Worm (Caenorhabditis elegans): ENCODE data around the gene din-1.

The din-1 gene

ce11 chrII:11634057-11634676 lies 758 bp upstream of the din-1 start:
- no peak for TF ChIP-seq unc-62 (GFP tag; optimal IDR thresholded peaks at IDR 0.05)
- no peak for TF ChIP-seq elt-1 (tag; optimal IDR thresholded peaks at IDR 0.05)
- peak; percentile 87 to 94 for TF ChIP-seq mdl-1 (tag; optimal IDR thresholded peaks at IDR 0.05)
- no peak for TF ChIP-seq ztf-11 (tag; optimal IDR thresholded peaks at IDR 0.05)
- TF ChIP-seq nhr-12 (tag; optimal IDR thresholded peaks at IDR 0.05): no peak
- peak; percentile 58 to 74 for TF ChIP-seq lsy-2 (tag; optimal IDR thresholded peaks at IDR 0.05)
- no peak for TF ChIP-seq skn-1 (tag; optimal IDR thresholded peaks at IDR 0.05)
- TF ChIP-seq ama-1 (optimal IDR thresholded peaks at IDR 0.05): peak; percentile 78
- peak; percentile 75 for TF ChIP-seq unc-55 (GFP tag; optimal IDR thresholded peaks at IDR 0.05)
- TF ChIP-seq lin-11 (tag; optimal IDR thresholded peaks at IDR 0.05): peak; percentile 70
- TF ChIP-seq nhr-11 (tag; optimal IDR thresholded peaks at IDR 0.05): no peak
- TF ChIP-seq dmd-4 (tag; optimal IDR thresholded peaks at IDR 0.05): no peak
- TF ChIP-seq ztf-1 (GFP tag; conservative IDR thresholded peaks at IDR 0.05): no peak
- peak; percentile 89 for TF ChIP-seq nhr-25 (tag; optimal IDR thresholded peaks at IDR 0.05)
- TF ChIP-seq unc-39 (tag; optimal IDR thresholded peaks at IDR 0.05): no peak
- TF ChIP-seq ceh-82 (tag; optimal IDR thresholded peaks at IDR 0.05): peak; percentile 46
- TF ChIP-seq peb-1 (tag; optimal IDR thresholded peaks at IDR 0.05): no peak
- TF ChIP-seq mbf-1 (tag; optimal IDR thresholded peaks at IDR 0.05): no peak
- TF ChIP-seq sem-4 (tag; optimal IDR thresholded peaks at IDR 0.05): peak; percentile 87
- TF ChIP-seq gmeb-1 (tag; optimal IDR thresholded peaks at IDR 0.05): peak; percentile 59
- TF ChIP-seq F13H6.1 (tag; optimal IDR thresholded peaks at IDR 0.05): peak; percentile 96
- peak; percentile 59 for TF ChIP-seq snpc-4 (tag; optimal IDR thresholded peaks at IDR 0.05)
- TF ChIP-seq crh-2 (tag; optimal IDR thresholded peaks at IDR 0.05): peak; percentile 90
- peak; percentile 93 for TF ChIP-seq sma-9 (GFP tag; optimal IDR thresholded peaks at IDR 0.05)
- no peak for TF ChIP-seq sma-9 (tag; optimal IDR thresholded peaks at IDR 0.05)
- TF ChIP-seq mab-5 (tag; optimal IDR thresholded peaks at IDR 0.05): peak; percentile 86
- TF ChIP-seq R02D3.7 (tag; optimal IDR thresholded peaks at IDR 0.05): no peak
- no peak for TF ChIP-seq nhr-23 (tag; optimal IDR thresholded peaks at IDR 0.05)
- TF ChIP-seq blmp-1 (tag; optimal IDR thresholded peaks at IDR 0.05; ENCODE audit: insufficient read depth): peak; percentile 83
- TF ChIP-seq lin-39 (tag; optimal IDR thresholded peaks at IDR 0.05): no peak
- peak; percentile 79 for TF ChIP-seq ztf-4 (tag; optimal IDR thresholded peaks at IDR 0.05)
- TF ChIP-seq nhr-237 (tag; optimal IDR thresholded peaks at IDR 0.05): no peak
- TF ChIP-seq ceh-16 (tag; optimal IDR thresholded peaks at IDR 0.05): no peak
- no peak for TF ChIP-seq elt-3 (tag; optimal IDR thresholded peaks at IDR 0.05)
- TF ChIP-seq zag-1 (tag; optimal IDR thresholded peaks at IDR 0.05): peak; percentile 86
- TF ChIP-seq nhr-6 (tag; optimal IDR thresholded peaks at IDR 0.05): peak; percentile 62
- TF ChIP-seq sma-3 (GFP tag; optimal IDR thresholded peaks at IDR 0.05): peak; percentile 90
- TF ChIP-seq C34F6.9 (tag; optimal IDR thresholded peaks at IDR 0.05): peak; percentile 87
- no peak for TF ChIP-seq aly-2 (tag; optimal IDR thresholded peaks at IDR 0.05)
- TF ChIP-seq nhr-77 (tag; optimal IDR thresholded peaks at IDR 0.05): peak; percentile 6
- TF ChIP-seq lin-13 (GFP tag; optimal IDR thresholded peaks at IDR 0.05): peak; percentile 78
- TF ChIP-seq fos-1 (tag; optimal IDR thresholded peaks at IDR 0.05): peak; percentile 88
- TF ChIP-seq nhr-129 (tag; optimal IDR thresholded peaks at IDR 0.05): peak; percentile 95
- TF ChIP-seq alr-1 (tag; optimal IDR thresholded peaks at IDR 0.05): no peak
- TF ChIP-seq ZK546.5 (tag; optimal IDR thresholded peaks at IDR 0.05): no peak
- peak; percentile 89 for TF ChIP-seq egl-27 (tag; optimal IDR thresholded peaks at IDR 0.05)
- TF ChIP-seq Y55F3AM.14 (GFP tag; optimal IDR thresholded peaks at IDR 0.05): peak; percentile 91
- no peak for TF ChIP-seq nhr-10 (tag; optimal IDR thresholded peaks at IDR 0.05)
- peak; percentile 87 for TF ChIP-seq nhr-21 (tag; optimal IDR thresholded peaks at IDR 0.05)
